Worm (Caenorhabditis elegans) whole organism, young adult: Measurements from ENCODE around the gene Y69A2AR.18.
"Not testable (repeated sequence)": the region's sequence is repeated elsewhere in the genome, so short reads cannot be mapped to it uniquely, and the experiment has no call there.

Source experiments
- D2030.7 ChIP-seq: fragments of 200-800 bp; sonication (Bioruptor generic); IDR thresholded peaks from 2 replicates; pipeline ENCODE4 v1.3.6; 2022; ENCODE audit warnings: missing genetic modification reagents, missing genetic modification characterization, missing compliant biosample characterization
- attf-5 ChIP-seq: fragments of 200-800 bp; sonication (Bioruptor generic); optimal IDR thresholded peaks from 2 replicates; lab custom pipeline; 2018; ENCODE audit warnings: mild to moderate bottlenecking, missing genetic modification characterization, missing compliant biosample characterization
- ceh-27 ChIP-seq: fragments of 200-800 bp; sonication (Bioruptor generic); optimal IDR thresholded peaks from 2 replicates; lab custom pipeline; 2018; ENCODE audit warnings: mild to moderate bottlenecking, missing genetic modification characterization, moderate library complexity, missing compliant biosample characterization
- dpl-1 ChIP-seq: fragments of 150-350 bp; optimal IDR thresholded peaks from 2 replicates; lab custom pipeline; 2014; ENCODE audit warnings: missing biosample characterization, missing genetic modification reagents, missing genetic modification characterization
- hlh-26 ChIP-seq: fragments of 200-800 bp; sonication (Bioruptor generic); conservative IDR thresholded peaks from 2 replicates; pipeline ENCODE4 v1.3.6; 2022; ENCODE audit warnings: missing genetic modification reagents, missing genetic modification characterization, missing compliant biosample characterization
- hsf-1 ChIP-seq: fragments of 200-800 bp; sonication (Bioruptor generic); IDR thresholded peaks from 2 replicates; pipeline ENCODE4 v1.3.6; 2022; ENCODE audit warnings: missing genetic modification reagents, missing genetic modification characterization, missing compliant biosample characterization
- madf-8 ChIP-seq: fragments of 200-800 bp; sonication (Bioruptor generic); conservative IDR thresholded peaks from 2 replicates; pipeline ENCODE4 v1.3.6; 2022; ENCODE audit warnings: missing genetic modification reagents, missing genetic modification characterization, missing compliant biosample characterization
- nfya-1 ChIP-seq: sonication (generic microtip); optimal IDR thresholded peaks from 2 replicates; lab custom pipeline; 2017; ENCODE audit warnings: antibody characterized with exemption, missing compliant biosample characterization, missing genetic modification characterization, borderline replicate concordance; ENCODE audit not compliant: insufficient read depth
- nhr-179 ChIP-seq: sonication (generic microtip); optimal IDR thresholded peaks from 2 replicates; lab custom pipeline; 2016; ENCODE audit warnings: mild to moderate bottlenecking, missing genetic modification characterization, missing compliant biosample characterization
- sea-2 ChIP-seq: fragments of 200-800 bp; sonication (Bioruptor generic); IDR thresholded peaks from 2 replicates; pipeline ENCODE4 v1.3.6; 2022; ENCODE audit warnings: missing genetic modification characterization, missing compliant biosample characterization
- snpc-4 ChIP-seq, 5 experiments: fragments of 150-350 bp in 1 of 5; sonication (generic microtip) in 4 of 5; optimal IDR thresholded peaks; 2 replicates each; lab custom pipeline; 2014 to 2018; ENCODE audit warnings: missing genetic modification characterization in 5 of 5, missing biosample characterization in 3 of 5, antibody characterized with exemption in 2 of 5, mild to moderate bottlenecking in 2 of 5, missing compliant biosample characterization in 2 of 5, missing genotype in 2 of 5, moderate library complexity in 2 of 5, missing genetic modification reagents in 1 of 5
- unc-62 ChIP-seq: fragments of 150-350 bp; optimal IDR thresholded peaks from 2 replicates; lab custom pipeline; 2014; ENCODE audit warnings: missing biosample characterization, missing genetic modification reagents, missing genetic modification characterization

DNA sequence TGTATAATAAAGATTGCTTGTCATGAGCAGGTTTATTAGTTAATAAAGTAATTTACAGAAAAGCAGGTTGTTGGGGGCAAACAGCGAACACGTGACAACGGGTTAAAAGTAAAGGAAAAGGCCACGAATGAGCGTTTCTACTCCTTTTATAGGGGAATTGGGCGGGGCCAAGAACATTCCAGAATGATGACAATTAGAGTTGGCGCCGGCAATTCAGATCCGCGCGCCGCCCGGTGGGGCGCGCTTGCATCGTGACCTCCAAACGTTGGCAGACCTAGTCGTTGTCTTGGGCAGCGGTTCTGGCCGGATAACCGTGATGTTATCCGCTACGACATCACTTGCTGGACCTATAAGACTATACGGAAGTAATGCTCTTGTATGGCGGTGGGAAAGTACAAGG is 7.1 kb downstream of the Y69A2AR.18 start:
- not testable (repeated sequence) for TF ChIP-seq dpl-1 (GFP tag; lab: Kevin White, UChicago); attf-5 (GFP tag; lab: Kevin White, UChicago); ceh-27 (GFP tag; lab: Kevin White, UChicago); madf-8 (GFP tag; lab: Robert Waterston, UW); sea-2 (GFP tag; lab: Robert Waterston, UW); hlh-26 (GFP tag; lab: Robert Waterston, UW); nfya-1 (tag; lab: Kevin White, UChicago); D2030.7 (GFP tag; lab: Robert Waterston, UW); nhr-179 (tag; lab: Kevin White, UChicago); unc-62 (GFP tag; lab: Kevin White, UChicago); snpc-4 (GFP tag; optimal IDR thresholded peaks at IDR 0.05; lab: Kevin White, UChicago); snpc-4 (tag; optimal IDR thresholded peaks at IDR 0.05; lab: Kevin White, UChicago)
- peak; percentile 71 for TF ChIP-seq hsf-1 (GFP tag; lab: Robert Waterston, UW)
